Worm (Caenorhabditis elegans): ENCODE measurements around the gene F14D7.8.
"Not testable (repeated sequence)": the region's sequence is repeated elsewhere in the genome, so short reads cannot be mapped to it uniquely, and the experiment has no call there.

F14D7.8 gene

DNA sequence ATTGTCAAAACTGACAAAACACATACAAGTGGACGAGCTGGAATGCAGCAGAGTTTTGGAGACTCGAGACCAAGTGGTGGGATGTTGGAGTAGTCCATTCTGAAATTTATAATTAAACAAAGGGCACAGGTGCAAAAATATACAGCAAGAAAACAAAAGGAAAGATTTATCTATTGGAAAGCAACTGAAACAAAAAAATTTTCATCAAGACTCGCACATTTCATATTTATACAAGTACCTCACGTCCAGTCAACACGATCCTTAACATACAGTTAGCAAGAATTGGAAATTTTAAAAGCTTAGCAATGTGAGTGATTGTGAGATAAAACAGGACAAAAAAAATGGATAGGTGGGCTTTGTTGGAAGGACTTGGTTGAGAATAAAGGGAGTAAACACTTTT lies 1.6 kb upstream of the F14D7.8 start, which contains the start of gene F47B8.1:
Gene F47B8.1 (minus strand): TSS at position 101 of the 400 bp plus-strand sequence.
- TF ChIP-seq F13H6.1 (tag; optimal IDR thresholded peaks at IDR 0.05) (no peak), lin-11 (tag; optimal IDR thresholded peaks at IDR 0.05) (no peak), sma-3 (GFP tag; optimal IDR thresholded peaks at IDR 0.05) (no peak), nhr-129 (tag; optimal IDR thresholded peaks at IDR 0.05) (no peak), ceh-16 (tag; optimal IDR thresholded peaks at IDR 0.05) (no peak), zag-1 (tag; optimal IDR thresholded peaks at IDR 0.05) (no peak), nhr-237 (tag; optimal IDR thresholded peaks at IDR 0.05) (no peak), mab-5 (tag; optimal IDR thresholded peaks at IDR 0.05) (no peak), nhr-6 (tag; optimal IDR thresholded peaks at IDR 0.05) (no peak), lin-13 (GFP tag; optimal IDR thresholded peaks at IDR 0.05) (no peak), fos-1 (tag; optimal IDR thresholded peaks at IDR 0.05) (no peak), ztf-1 (GFP tag; conservative IDR thresholded peaks at IDR 0.05) (no peak), unc-55 (GFP tag; optimal IDR thresholded peaks at IDR 0.05) (no peak)

DNA sequence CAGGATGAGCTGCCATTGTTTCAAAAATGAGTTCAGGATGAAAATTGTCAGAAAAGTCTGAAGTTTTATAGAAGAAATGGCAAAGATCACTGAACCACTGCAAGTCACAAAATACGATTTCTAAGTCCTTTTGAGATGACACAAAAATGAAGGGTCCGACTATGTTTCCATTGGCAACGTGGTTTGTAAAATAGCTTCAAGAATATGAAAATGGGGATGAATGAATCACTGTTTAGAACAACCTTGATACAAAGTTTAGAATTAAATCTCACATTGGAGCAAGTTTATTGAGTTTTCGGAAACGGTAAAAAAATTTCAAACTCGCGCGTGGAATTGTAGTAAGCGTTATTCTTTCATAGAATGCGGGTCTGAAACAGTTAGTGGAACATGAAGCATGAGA lies 1.5 kb downstream of the F14D7.8 start, which contains the start of gene ddn-3:
Gene ddn-3 (minus strand): TSS at position 101 of the 400 bp plus-strand sequence.
- TF ChIP-seq crh-2 (tag; optimal IDR thresholded peaks at IDR 0.05) = no peak
- TF ChIP-seq dmd-4 (tag; optimal IDR thresholded peaks at IDR 0.05) = no peak
- no peak for TF ChIP-seq ceh-16 (tag; optimal IDR thresholded peaks at IDR 0.05)
- TF ChIP-seq F13H6.1 (tag; optimal IDR thresholded peaks at IDR 0.05) = no peak
- no peak for TF ChIP-seq ceh-82 (tag; optimal IDR thresholded peaks at IDR 0.05)
- no peak for TF ChIP-seq nhr-21 (tag; optimal IDR thresholded peaks at IDR 0.05)
- TF ChIP-seq nhr-129 (tag; optimal IDR thresholded peaks at IDR 0.05) = no peak
- no peak for TF ChIP-seq ztf-4 (tag; optimal IDR thresholded peaks at IDR 0.05)
- TF ChIP-seq nhr-77 (tag; optimal IDR thresholded peaks at IDR 0.05) = no peak
- no peak for TF ChIP-seq lin-39 (tag; optimal IDR thresholded peaks at IDR 0.05)
- no peak for TF ChIP-seq fos-1 (tag; optimal IDR thresholded peaks at IDR 0.05)
- no peak for TF ChIP-seq ama-1 (optimal IDR thresholded peaks at IDR 0.05)

DNA sequence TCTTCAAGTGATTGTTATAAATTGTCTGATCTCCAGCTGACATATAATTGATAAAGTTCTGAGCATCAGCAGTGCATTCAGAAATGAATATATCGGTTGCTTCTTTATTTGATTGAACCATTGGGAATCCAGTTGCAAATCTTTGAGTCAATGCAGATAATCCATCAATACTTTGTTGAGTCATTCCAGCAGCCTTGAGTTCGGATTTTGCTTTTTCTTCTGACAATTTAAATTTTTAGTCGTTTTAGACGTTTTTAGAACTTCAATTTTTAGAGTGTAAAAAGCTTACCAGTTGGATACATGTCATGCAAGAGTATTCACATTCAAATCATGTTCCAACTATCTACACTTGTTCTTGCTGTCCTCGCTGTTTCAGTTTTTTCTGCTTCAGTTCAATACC lies 3.0 kb downstream of the F14D7.8 start, which contains the start of gene F14D7.14:
Gene F14D7.14 (plus strand): TSS at position 301 of the 400 bp plus-strand sequence.
- not testable (repeated sequence) for TF ChIP-seq mab-5, nhr-12, nhr-23 (tag; optimal IDR thresholded peaks at IDR 0.05)

DNA sequence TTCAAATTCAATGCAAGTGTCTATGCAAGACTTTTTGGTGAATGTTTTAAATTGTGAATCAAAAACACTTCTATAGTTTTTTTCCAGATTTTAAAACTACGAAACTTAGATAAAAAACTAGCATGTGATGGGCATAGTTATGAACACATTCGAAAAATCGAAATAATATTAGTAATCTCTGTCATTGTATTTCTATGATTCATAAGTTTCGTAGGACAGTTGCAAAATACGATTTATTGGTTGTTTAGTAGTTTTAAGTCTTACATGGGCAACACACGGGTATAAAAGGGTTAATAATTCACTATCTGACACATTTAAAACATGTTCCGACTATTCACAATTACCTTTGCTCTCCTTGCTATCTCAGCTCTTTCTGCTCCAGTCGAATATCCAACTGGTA lies 4.4 kb downstream of the F14D7.8 start, which contains the start of gene spig-5:
Gene spig-5 (plus strand): TSS at position 301 of the 400 bp plus-strand sequence.
- TF ChIP-seq lin-11, skn-1, dmd-4 (tag; optimal IDR thresholded peaks at IDR 0.05): not testable (repeated sequence)

DNA sequence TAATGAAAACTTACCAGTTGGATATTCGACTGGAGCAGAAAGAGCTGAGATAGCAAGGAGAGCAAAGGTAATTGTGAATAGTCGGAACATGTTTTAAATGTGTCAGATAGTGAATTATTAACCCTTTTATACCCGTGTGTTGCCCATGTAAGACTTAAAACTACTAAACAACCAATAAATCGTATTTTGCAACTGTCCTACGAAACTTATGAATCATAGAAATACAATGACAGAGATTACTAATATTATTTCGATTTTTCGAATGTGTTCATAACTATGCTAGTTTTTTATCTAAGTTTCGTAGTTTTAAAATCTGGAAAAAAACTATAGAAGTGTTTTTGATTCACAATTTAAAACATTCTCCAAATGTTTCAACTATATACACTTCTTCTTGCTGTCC lies 5.8 kb downstream of the F14D7.8 start, which contains the start of gene spig-4:
Gene spig-4 (minus strand): TSS at position 101 of the 400 bp plus-strand sequence.
- TF ChIP-seq peb-1, nhr-21, lsy-2 (tag; optimal IDR thresholded peaks at IDR 0.05): not testable (repeated sequence)

DNA sequence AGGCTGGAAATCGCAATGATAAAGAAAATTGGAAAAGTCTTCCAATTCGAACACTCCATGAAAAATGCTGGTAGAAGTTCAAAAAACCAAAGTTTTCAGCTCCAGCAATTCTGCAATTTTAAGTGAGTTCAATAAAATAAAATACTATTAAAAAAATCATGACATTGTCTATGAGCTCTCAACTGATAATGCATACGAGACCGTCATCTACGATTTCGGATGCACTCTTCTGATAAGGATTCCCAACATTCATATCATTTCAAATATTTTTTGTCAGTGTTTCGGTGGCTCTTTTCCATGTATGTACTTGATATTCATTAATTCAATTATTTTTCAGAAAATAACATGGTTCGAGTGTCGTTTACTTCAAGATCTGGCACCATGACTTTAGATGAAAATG lies 11.5 kb downstream of the F14D7.8 start, which contains the start of gene F14D7.6:
Gene F14D7.6 (plus strand): TSS at position 338 of the 400 bp plus-strand sequence.
- no peak for TF ChIP-seq nhr-77 (tag; optimal IDR thresholded peaks at IDR 0.05)
- TF ChIP-seq fos-1 (tag; optimal IDR thresholded peaks at IDR 0.05) = peak; percentile 52

DNA sequence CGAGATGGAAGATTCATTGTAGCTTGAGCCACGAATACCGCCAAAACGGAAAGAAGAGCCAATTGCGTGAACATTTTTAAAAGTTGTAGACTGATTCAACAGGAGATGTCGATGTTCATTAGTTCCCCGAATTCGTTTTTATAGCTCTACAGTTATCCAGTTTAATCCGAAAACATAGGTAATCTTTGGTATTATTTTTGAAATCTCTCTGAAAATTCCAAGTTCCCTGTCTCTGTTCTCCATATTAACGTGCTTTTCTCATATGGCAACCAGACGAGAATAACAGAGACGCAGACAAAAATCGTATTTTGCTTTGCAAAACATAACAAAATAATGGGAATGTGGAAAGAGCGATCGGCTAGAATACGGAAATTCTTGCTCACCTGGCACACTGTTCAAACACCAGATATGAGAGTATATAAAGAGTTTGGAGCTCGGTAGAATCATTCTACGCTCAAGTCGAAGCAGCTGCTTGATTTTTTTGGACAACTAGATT lies 13.0 kb downstream of the F14D7.8 start, which contains the start of the genes spig-3 and F14D7.12:
Gene spig-3 (minus strand): TSS at position 101 of the 496 bp plus-strand sequence.
Gene F14D7.12 (plus strand): TSS at position 446 of the 496 bp plus-strand sequence.
- no peak for TF ChIP-seq sem-4 (tag; optimal IDR thresholded peaks at IDR 0.05)
- no peak for TF ChIP-seq nhr-10 (tag; optimal IDR thresholded peaks at IDR 0.05)
- no peak for TF ChIP-seq elt-3 (tag; optimal IDR thresholded peaks at IDR 0.05)
- no peak for TF ChIP-seq ama-1 (optimal IDR thresholded peaks at IDR 0.05)
- TF ChIP-seq nhr-237 (tag; optimal IDR thresholded peaks at IDR 0.05) = no peak
- TF ChIP-seq dmd-4 (tag; optimal IDR thresholded peaks at IDR 0.05) = no peak
- no peak for TF ChIP-seq elt-1 (tag; optimal IDR thresholded peaks at IDR 0.05)
- no peak for TF ChIP-seq ztf-4 (tag; optimal IDR thresholded peaks at IDR 0.05)
- TF ChIP-seq sma-3 (GFP tag; optimal IDR thresholded peaks at IDR 0.05) = no peak
- TF ChIP-seq R02D3.7 (tag; optimal IDR thresholded peaks at IDR 0.05) = no peak
- no peak for TF ChIP-seq ceh-82 (tag; optimal IDR thresholded peaks at IDR 0.05)
- no peak for TF ChIP-seq blmp-1 (tag; optimal IDR thresholded peaks at IDR 0.05; ENCODE audit: insufficient read depth)
- TF ChIP-seq sma-9 (GFP tag; optimal IDR thresholded peaks at IDR 0.05) = no peak
- no peak for TF ChIP-seq sma-9 (tag; optimal IDR thresholded peaks at IDR 0.05)
- TF ChIP-seq unc-62 (GFP tag; optimal IDR thresholded peaks at IDR 0.05) = no peak
- TF ChIP-seq snpc-4 (tag; optimal IDR thresholded peaks at IDR 0.05) = no peak
- TF ChIP-seq F13H6.1 (tag; optimal IDR thresholded peaks at IDR 0.05) = no peak
- TF ChIP-seq ztf-1 (GFP tag; conservative IDR thresholded peaks at IDR 0.05) = no peak
- no peak for TF ChIP-seq C34F6.9 (tag; optimal IDR thresholded peaks at IDR 0.05)
- no peak for TF ChIP-seq ceh-16 (tag; optimal IDR thresholded peaks at IDR 0.05)
- no peak for TF ChIP-seq unc-55 (GFP tag; optimal IDR thresholded peaks at IDR 0.05)

Data from whole organism, L2 larva.